Worm (Caenorhabditis elegans) whole organism, L3 larva: ENCODE data around the gene cee-1.

Experiments
- R02D3.7 ChIP-seq: fragments of 150-350 bp; optimal IDR thresholded peaks from 2 replicates; lab custom pipeline; 2014; ENCODE audit warnings: missing biosample characterization, missing genetic modification characterization
- aly-2 ChIP-seq: fragments of 150-350 bp; optimal IDR thresholded peaks from 2 replicates; lab custom pipeline; 2014; ENCODE audit warnings: missing biosample characterization, missing genetic modification characterization
- egl-27 ChIP-seq: sonication (generic microtip); optimal IDR thresholded peaks from 4 replicates; lab custom pipeline; 2017; ENCODE audit warnings: missing biosample characterization, missing genetic modification reagents, missing genetic modification characterization
- elt-3 ChIP-seq, 3 experiments: fragments of 150-350 bp in 1 of 3; sonication (generic microtip) in 2 of 3; optimal IDR thresholded peaks; 2 replicates in 2 of 3; 4 replicates in 1 of 3; lab custom pipeline; 2014 to 2017; ENCODE audit warnings: missing biosample characterization in 3 of 3, missing genetic modification characterization in 3 of 3
- lin-15B ChIP-seq: fragments of 150-350 bp; optimal IDR thresholded peaks from 2 replicates; lab custom pipeline; 2014; ENCODE audit warnings: missing biosample characterization, missing genetic modification characterization
- mdl-1 ChIP-seq: fragments of 150-350 bp; optimal IDR thresholded peaks from 2 replicates; lab custom pipeline; 2014; ENCODE audit warnings: missing biosample characterization, missing genetic modification characterization
- nhr-23 ChIP-seq: fragments of 150-350 bp; optimal IDR thresholded peaks from 2 replicates; lab custom pipeline; 2014; ENCODE audit warnings: missing biosample characterization, missing genetic modification reagents, missing genetic modification characterization
- nhr-43 ChIP-seq: sonication (generic microtip); optimal IDR thresholded peaks from 2 replicates; lab custom pipeline; 2016; ENCODE audit warnings: mild to moderate bottlenecking, missing genetic modification characterization, missing compliant biosample characterization; ENCODE audit not compliant: poor library complexity, severe bottlenecking

- TF ChIP-seq egl-27 (tag; lab: Kevin White, UChicago) (no peak), R02D3.7 (tag; lab: Kevin White, UChicago) (no peak), mdl-1 (tag; lab: Kevin White, UChicago) (no peak), nhr-43 (tag; lab: Kevin White, UChicago) (no peak), aly-2 (tag; lab: Kevin White, UChicago) (no peak), lin-15B (no peak), elt-3 (tag; optimal IDR thresholded peaks at IDR 0.05; lab: Kevin White, UChicago) (no peak), nhr-23 (tag; lab: Kevin White, UChicago) (no peak)
Observed at ce11 chrIII:4874671-4875070, 37.8 kb upstream of the cee-1 start, which contains the start of gene C35D10.12.
